Worm (Caenorhabditis elegans) whole organism, L2 larva: Measurements from ENCODE around the gene Y43F8C.5.

ENCODE experiments used
- R02D3.7 ChIP-seq: fragments of 150-350 bp; optimal IDR thresholded peaks from 2 replicates; lab custom pipeline; 2014; ENCODE audit warnings: missing biosample characterization, missing genetic modification characterization
- aly-2 ChIP-seq: fragments of 150-350 bp; optimal IDR thresholded peaks from 2 replicates; lab custom pipeline; 2014; ENCODE audit warnings: missing biosample characterization, missing genetic modification characterization
- elt-3 ChIP-seq: sonication (generic microtip); optimal IDR thresholded peaks from 2 replicates; lab custom pipeline; 2017; ENCODE audit warnings: missing biosample characterization, missing genetic modification characterization
- fos-1 ChIP-seq: fragments of 150-350 bp; optimal IDR thresholded peaks from 2 replicates; lab custom pipeline; 2014; ENCODE audit warnings: missing biosample characterization, missing genetic modification characterization
- nhr-11 ChIP-seq: fragments of 150-350 bp; optimal IDR thresholded peaks from 2 replicates; lab custom pipeline; 2014; ENCODE audit warnings: missing biosample characterization, missing genetic modification characterization
- nhr-129 ChIP-seq: fragments of 150-350 bp; optimal IDR thresholded peaks from 2 replicates; lab custom pipeline; 2014; ENCODE audit warnings: missing biosample characterization, missing genetic modification characterization
- nhr-6 ChIP-seq: fragments of 150-350 bp; optimal IDR thresholded peaks from 2 replicates; lab custom pipeline; 2014; ENCODE audit warnings: missing biosample characterization, missing genetic modification characterization
- snpc-4 ChIP-seq: fragments of 150-350 bp; optimal IDR thresholded peaks from 2 replicates; lab custom pipeline; 2014; ENCODE audit warnings: missing biosample characterization, missing genetic modification characterization
- unc-55 ChIP-seq: fragments of 150-350 bp; sonication (generic microtip); optimal IDR thresholded peaks from 3 replicates; lab custom pipeline; 2014; ENCODE audit warnings: missing biosample characterization, missing genetic modification reagents, missing genetic modification characterization

DNA sequence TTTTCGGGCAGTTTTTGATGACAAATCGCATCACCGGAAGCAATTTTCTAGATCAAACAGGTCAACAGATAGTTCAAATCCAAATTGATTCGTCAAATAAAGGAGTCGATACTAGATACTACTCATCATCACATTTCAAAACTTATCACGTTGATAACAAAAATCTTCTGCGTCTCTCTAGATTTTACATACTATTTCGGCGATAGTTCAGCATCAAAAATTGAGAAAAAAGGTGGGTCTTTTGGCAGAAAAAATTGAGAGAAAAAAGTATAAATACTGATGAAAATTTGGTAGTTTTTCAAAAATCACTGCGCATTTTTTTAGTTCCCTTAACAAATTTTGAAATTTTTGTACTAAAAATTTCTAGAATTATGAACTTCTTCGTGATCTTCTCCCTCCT lies 19.3 kb downstream of the Y43F8C.5 start, which contains the start of gene nlp-26:
- TF ChIP-seq nhr-11 (tag; lab: Kevin White, UChicago) (no peak), unc-55 (no peak), fos-1 (tag; lab: Kevin White, UChicago) (no peak), R02D3.7 (tag; lab: Kevin White, UChicago) (no peak), aly-2 (tag; lab: Kevin White, UChicago) (no peak), nhr-6 (no peak), elt-3 (tag; lab: Kevin White, UChicago) (no peak), nhr-129 (tag; lab: Kevin White, UChicago) (no peak), snpc-4 (tag; lab: Kevin White, UChicago) (no peak)
